Worm (Caenorhabditis elegans) whole organism, L4/young adult: ENCODE results near the gene ZK262.8.
"Not testable (repeated sequence)": the region's sequence is repeated elsewhere in the genome, so short reads cannot be mapped to it uniquely, and the experiment has no call there.

Experiments used
- W03F9.2 ChIP-seq: fragments of 150-350 bp; optimal IDR thresholded peaks from 2 replicates; lab custom pipeline; 2014; ENCODE audit warnings: missing biosample characterization, missing genetic modification characterization
- dao-5 ChIP-seq: sonication (generic microtip); optimal IDR thresholded peaks from 2 replicates; lab custom pipeline; 2016; ENCODE audit warnings: missing genotype, missing genetic modification characterization, moderate library complexity, missing compliant biosample characterization
- him-1 ChIP-seq: sonication (generic microtip); optimal IDR thresholded peaks from 2 replicates; lab custom pipeline; 2016; ENCODE audit warnings: missing genotype, missing genetic modification reagents, missing genetic modification characterization, missing compliant biosample characterization

The ZK262.8 gene

DNA sequence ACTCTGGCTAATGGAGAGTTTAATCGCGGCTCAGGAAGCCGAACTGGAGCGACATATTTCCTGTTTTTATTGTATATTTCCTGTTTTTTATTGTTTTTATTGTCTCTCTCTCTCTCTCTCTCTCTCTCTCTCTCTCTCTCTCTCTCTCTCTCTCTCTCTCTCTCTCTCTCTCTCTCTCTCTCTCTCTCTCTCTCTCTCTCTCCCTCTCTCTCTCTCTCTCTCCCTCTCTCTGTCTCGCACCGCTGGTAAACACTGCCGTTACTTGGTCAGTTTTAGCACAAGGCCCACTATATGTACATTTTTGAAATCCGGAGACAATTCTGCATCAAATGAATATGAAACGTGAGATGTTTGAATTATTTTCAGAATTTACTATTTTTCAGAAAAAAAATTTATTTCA lies 7.4 kb upstream of the ZK262.8 start:
- TF ChIP-seq him-1 (tag; lab: Kevin White, UChicago) (no peak), W03F9.2 (tag; lab: Kevin White, UChicago) (no peak), dao-5 (tag; lab: Kevin White, UChicago) (no peak)

ce11 chrV:18431450-18431849 lies 6.7 kb upstream of the ZK262.8 start, which contains the start of gene srw-82:
TSS of gene srw-82 (plus strand) at chrV:18431750.
- TF ChIP-seq W03F9.2 (tag; lab: Kevin White, UChicago): no peak
- TF ChIP-seq him-1 (tag; lab: Kevin White, UChicago): no peak
- TF ChIP-seq dao-5 (tag; lab: Kevin White, UChicago): no peak

DNA sequence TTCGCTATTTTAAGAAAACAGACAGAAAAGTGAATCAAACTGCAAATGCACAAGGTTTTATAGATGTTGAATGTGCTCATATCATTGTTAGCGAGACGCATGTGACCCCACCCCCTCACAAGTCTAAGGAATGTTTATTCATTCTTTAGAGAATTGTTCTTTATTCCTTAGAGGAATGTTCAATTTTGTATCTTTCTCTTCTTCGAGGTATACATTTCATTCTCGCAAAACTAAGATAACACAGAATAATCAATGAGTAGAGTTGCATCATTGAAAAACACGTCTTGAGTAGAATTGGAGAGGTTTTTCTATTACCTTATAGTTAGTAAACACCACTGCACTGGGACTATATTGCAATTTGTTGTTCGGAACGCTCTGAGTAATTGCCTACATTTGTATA lies 3.2 kb upstream of the ZK262.8 start, which contains the start of gene ZK262.20:
Gene ZK262.20, minus strand, starts transcription at position 101 of the 400 bp plus-strand sequence.
- TF ChIP-seq him-1 (tag; lab: Kevin White, UChicago) (no peak), W03F9.2 (tag; lab: Kevin White, UChicago) (no peak), dao-5 (tag; lab: Kevin White, UChicago) (no peak)

DNA sequence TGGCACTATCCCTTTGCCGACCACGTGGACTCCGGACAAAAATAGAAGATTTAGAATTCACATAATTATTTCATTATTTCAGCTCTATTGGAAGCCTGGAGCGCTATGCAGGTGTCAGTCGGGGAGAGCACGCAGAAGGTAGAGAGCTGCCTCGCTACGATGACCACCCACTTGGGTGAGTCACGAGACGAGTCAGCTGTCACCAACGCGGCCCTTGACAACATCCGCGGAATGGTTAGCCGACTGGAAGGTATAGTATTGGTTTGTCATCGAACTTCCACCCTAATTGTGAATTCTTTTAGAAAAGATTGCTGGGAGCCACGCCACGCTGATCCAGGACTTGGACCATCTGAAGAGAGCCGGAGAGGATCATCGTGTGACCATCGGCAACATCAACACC lies 1.3 kb downstream of the ZK262.8 start, which contains the start of gene ZK262.9:
Gene ZK262.9, plus strand, starts transcription at position 301 of the 400 bp plus-strand sequence.
- not testable (repeated sequence) for TF ChIP-seq dao-5, him-1, W03F9.2 (tag; lab: Kevin White, UChicago)

DNA sequence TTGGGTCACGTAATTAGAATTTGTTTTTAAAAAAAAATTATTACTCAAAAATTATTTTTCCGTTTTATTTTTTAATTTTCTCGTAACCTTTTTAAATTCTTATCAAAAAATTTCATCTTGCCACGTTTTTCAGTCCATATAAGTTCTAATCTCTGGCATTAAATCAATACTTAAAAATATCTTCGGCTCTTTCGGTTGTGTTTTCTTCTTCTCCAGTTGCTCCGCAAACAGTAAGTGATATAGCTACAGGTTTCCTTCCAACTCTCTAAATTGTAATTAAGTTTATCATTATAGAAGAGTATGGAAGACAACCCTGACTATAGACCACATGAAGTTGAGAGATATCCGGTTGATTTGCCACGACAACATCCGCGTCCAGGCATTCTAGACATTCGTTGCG lies 5.9 kb downstream of the ZK262.8 start, which contains the start of gene ZK228.1:
Gene ZK228.1, plus strand, starts transcription at position 301 of the 400 bp plus-strand sequence.
- TF ChIP-seq dao-5 (tag; lab: Kevin White, UChicago) (no peak), W03F9.2 (tag; lab: Kevin White, UChicago) (no peak)

DNA sequence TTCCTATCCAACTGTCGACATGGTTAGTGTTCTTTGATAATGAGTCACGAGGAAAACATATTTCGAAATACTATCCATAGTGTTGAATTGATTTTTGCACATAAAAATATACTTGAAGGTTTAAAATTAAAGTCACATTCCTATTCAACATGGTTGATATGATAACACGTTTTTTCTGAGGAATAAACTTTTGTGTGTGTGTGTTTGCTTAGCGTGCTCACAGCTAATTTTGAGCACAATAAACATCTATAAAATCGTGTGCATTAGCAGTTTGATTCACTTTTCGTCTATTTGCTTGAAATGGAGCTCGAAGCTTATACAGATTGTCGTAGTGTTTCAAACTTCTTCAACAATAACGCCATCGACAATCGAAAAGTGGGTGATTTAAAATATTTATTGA lies 18.4 kb downstream of the ZK262.8 start, which contains the start of gene ZK228.10:
Gene ZK228.10, plus strand, starts transcription at position 301 of the 400 bp plus-strand sequence.
- no peak for TF ChIP-seq dao-5 (tag; lab: Kevin White, UChicago)
- TF ChIP-seq him-1 (tag; lab: Kevin White, UChicago): no peak
- TF ChIP-seq W03F9.2 (tag; lab: Kevin White, UChicago): no peak

DNA sequence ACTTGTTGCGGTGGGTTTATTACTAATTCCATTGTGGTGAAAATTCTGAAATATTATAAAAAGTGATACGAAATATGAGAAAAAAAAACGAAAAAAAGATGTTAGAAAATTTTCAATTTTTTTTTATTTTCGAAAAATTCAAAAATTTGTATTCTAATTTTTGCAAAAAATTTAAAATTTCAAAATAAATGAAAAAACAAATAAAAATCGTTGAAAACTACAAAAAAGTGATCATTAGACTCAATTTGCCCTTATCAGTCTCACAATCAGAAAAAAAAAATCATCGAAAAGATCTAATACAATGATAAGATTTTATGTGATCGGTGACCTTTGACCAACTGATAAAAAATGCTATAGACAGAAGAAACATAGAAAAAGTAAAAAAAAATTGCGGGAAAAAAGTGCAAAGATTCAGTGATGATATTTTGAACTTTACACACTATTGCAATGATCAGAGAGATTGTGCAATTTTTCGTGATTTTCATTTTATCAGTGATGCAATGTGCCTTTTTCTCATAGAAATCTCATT lies 23.1 kb downstream of the ZK262.8 start, which contains the start of gene ZK228.3:
Gene ZK228.3, minus strand, starts transcription at position 51 of the 529 bp plus-strand sequence.
- TF ChIP-seq dao-5 (tag; lab: Kevin White, UChicago) (no peak), W03F9.2 (tag; lab: Kevin White, UChicago) (no peak)

DNA sequence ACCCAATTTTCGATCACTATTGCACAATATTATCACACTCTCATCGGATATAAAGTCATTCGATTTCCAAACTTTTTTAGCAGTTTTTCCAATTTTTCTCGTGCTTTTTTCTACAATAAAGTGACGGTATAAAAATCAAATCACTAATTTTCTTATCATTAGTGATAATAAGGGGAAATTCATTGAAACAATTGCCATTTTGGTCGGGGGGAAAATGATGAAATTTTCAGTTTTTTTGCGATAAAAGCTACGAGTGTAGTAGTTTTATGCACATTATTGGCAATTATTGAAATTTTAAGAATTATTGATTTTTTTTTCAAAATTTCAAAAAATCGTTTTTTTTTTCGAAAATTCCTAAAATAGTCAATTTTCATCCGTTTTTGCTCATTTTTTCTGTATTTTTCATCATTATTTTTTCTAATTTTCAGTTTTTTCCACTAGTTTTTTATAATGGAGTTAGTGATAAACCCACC lies 24.2 kb downstream of the ZK262.8 start, which contains the start of gene ZK228.4:
Gene ZK228.4, plus strand, starts transcription at position 423 of the 473 bp plus-strand sequence.
- TF ChIP-seq W03F9.2 (tag; lab: Kevin White, UChicago) (no peak), dao-5 (tag; lab: Kevin White, UChicago) (no peak), him-1 (tag; lab: Kevin White, UChicago) (no peak)

DNA sequence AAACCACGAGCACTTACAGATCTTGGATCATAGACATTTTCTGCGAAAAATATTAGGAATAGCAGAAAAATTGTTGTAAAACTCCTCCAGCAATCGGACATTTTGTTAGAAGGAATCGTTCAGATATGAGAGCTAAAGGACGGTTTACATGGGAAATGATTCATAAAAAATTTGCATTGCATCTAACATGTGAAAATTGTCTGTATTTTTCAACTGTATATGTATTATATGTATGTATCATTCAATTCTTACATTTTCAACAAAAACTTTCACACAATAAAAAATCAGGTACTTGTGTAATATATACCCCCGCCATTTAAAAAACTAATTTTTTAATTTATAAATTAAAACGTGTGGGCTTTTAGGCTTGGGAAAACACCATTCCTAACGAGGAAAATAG lies 29.9 kb downstream of the ZK262.8 start, which contains the start of gene ZK228.13:
Gene ZK228.13, minus strand, starts transcription at position 101 of the 400 bp plus-strand sequence.
- TF ChIP-seq him-1 (tag; lab: Kevin White, UChicago) (no peak), dao-5 (tag; lab: Kevin White, UChicago) (no peak), W03F9.2 (tag; lab: Kevin White, UChicago) (no peak)

ce11 chrV:18473415-18473814 lies 35.2 kb downstream of the ZK262.8 start, which contains the start of gene srh-182:
TSS of gene srh-182 (minus strand) at chrV:18473515.
- no peak for TF ChIP-seq him-1 (tag; lab: Kevin White, UChicago)
- TF ChIP-seq dao-5 (tag; lab: Kevin White, UChicago): no peak
- no peak for TF ChIP-seq W03F9.2 (tag; lab: Kevin White, UChicago)

DNA sequence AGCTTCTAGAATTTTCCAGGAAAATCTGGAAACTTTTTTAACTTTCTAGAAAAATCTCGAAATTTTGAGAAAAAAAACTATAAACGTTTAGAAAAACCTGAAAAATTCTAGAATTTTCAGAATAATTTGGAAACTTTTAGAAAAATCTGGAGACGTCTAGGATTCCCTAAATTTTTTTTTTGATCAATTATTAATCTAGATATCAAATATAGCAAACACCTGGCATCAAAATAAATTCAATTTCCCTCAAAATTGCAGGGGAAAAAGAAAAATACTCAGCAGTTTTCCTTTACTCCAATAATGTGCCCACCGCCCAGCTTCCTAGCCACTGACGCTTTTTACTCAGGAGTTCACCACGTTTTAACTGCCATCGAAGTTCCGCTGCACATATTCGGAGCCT lies 36.0 kb downstream of the ZK262.8 start, which contains the start of gene srh-181:
Gene srh-181, plus strand, starts transcription at position 301 of the 400 bp plus-strand sequence.
- TF ChIP-seq dao-5 (tag; lab: Kevin White, UChicago) (no peak), W03F9.2 (tag; lab: Kevin White, UChicago) (no peak), him-1 (tag; lab: Kevin White, UChicago) (no peak)

DNA sequence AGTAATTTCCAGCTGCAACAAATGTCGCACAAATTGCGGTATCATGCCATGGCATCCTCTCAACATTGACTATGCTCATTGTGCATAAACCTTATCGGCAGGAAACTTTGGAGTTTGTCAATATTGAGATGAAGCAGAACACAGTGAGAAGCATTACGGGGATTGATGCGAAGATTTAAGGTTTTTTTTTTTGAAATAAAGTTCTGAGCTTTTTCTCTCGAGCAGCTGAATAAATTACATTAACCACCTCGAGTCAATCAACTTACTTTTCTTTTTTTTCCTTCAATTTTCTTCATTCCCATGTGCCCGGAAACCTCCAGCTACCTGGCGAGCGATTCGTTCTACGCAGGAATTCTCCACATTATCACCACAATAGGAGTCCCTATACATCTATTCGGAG lies 37.9 kb downstream of the ZK262.8 start, which contains the start of gene srh-179:
Gene srh-179, plus strand, starts transcription at position 301 of the 400 bp plus-strand sequence.
- TF ChIP-seq dao-5 (tag; lab: Kevin White, UChicago): no peak
- no peak for TF ChIP-seq W03F9.2 (tag; lab: Kevin White, UChicago)
- TF ChIP-seq him-1 (tag; lab: Kevin White, UChicago): no peak

DNA sequence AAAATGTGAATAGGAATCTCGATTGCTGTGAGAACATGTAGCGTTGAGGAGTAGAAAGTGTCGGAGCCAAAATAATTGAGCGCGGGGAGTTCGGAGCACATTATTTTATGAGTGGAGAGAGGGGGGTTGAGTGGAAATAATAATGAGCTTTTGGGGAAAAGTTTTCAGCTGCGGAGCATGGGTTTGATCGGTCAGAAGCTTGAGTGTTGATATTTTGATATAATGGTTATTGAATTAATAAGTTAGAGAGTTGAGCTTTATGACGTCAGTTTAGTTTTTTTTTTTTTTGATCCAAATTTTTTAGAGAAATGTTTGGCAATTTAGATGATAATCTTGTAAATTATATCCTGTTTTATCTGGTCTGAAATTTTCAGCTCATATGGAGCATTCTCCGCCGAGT lies 42.0 kb downstream of the ZK262.8 start, which contains the start of gene srh-178:
Gene srh-178, minus strand, starts transcription at position 101 of the 400 bp plus-strand sequence.
- no peak for TF ChIP-seq him-1 (tag; lab: Kevin White, UChicago)
- TF ChIP-seq W03F9.2 (tag; lab: Kevin White, UChicago): no peak
- TF ChIP-seq dao-5 (tag; lab: Kevin White, UChicago): no peak
